Worm (Caenorhabditis elegans) whole organism, L4 larva: Measurements from ENCODE around the gene C49H3.4.
A peak's percentile ranks its signal among the peaks of the same experiment; 100 is the strongest.

Source experiments
- D1046.2 ChIP-seq: fragments of 200-800 bp; sonication (Bioruptor generic); IDR thresholded peaks from 2 replicates; pipeline ENCODE4 v1.3.6; 2022; ENCODE audit warnings: missing genetic modification characterization, missing compliant biosample characterization
- F10B5.3 ChIP-seq: sonication (generic microtip); optimal IDR thresholded peaks from 2 replicates; lab custom pipeline; 2016; ENCODE audit warnings: mild to moderate bottlenecking, missing genetic modification characterization, missing compliant biosample characterization
- F26F4.8 ChIP-seq: fragments of 200-800 bp; sonication (Bioruptor generic); conservative IDR thresholded peaks from 2 replicates; pipeline ENCODE4 v1.3.6; 2022; ENCODE audit warnings: missing genetic modification characterization, missing compliant biosample characterization
- Y48G9A.11 ChIP-seq: fragments of 200-800 bp; sonication (Bioruptor generic); IDR thresholded peaks from 2 replicates; pipeline ENCODE4 v1.3.6; 2022; ENCODE audit warnings: missing genetic modification reagents, missing genetic modification characterization, missing compliant biosample characterization
- Y75B8A.6 ChIP-seq: fragments of 200-800 bp; sonication (Bioruptor generic); IDR thresholded peaks from 2 replicates; pipeline ENCODE4 v1.3.6; 2022; ENCODE audit warnings: missing genetic modification reagents, missing genetic modification characterization, missing compliant biosample characterization
- aha-1 ChIP-seq: fragments of 150-350 bp; peaks from one replicate; lab custom pipeline; 2014; ENCODE audit warnings: missing biosample characterization, missing genetic modification characterization
- arid-1 ChIP-seq: fragments of 200-800 bp; sonication (Bioruptor generic); conservative IDR thresholded peaks from 2 replicates; pipeline ENCODE4 v1.3.6; 2022; ENCODE audit warnings: missing genetic modification reagents, missing genetic modification characterization, missing compliant biosample characterization
- ceh-20 ChIP-seq: fragments of 200-800 bp; sonication (Bioruptor generic); IDR thresholded peaks from 2 replicates; pipeline ENCODE4 v1.3.6; 2022; ENCODE audit warnings: missing genetic modification reagents, missing genetic modification characterization, missing compliant biosample characterization
- daf-12 ChIP-seq: fragments of 150-350 bp; optimal IDR thresholded peaks from 2 replicates; lab custom pipeline; 2014; ENCODE audit warnings: missing biosample characterization, missing genetic modification reagents, missing genetic modification characterization
- daf-16 ChIP-seq, 3 experiments: sonication (generic microtip); optimal IDR thresholded peaks; 2 replicates each; lab custom pipeline; 2016 to 2017; ENCODE audit warnings: missing genetic modification characterization in 3 of 3, missing genetic modification reagents in 3 of 3, mild to moderate bottlenecking in 2 of 3, missing compliant biosample characterization in 2 of 3, missing biosample characterization in 1 of 3, moderate library complexity in 1 of 3
- daf-8 ChIP-seq: fragments of 200-800 bp; sonication (Bioruptor generic); IDR thresholded peaks from 2 replicates; pipeline ENCODE4 v1.3.6; 2022; ENCODE audit warnings: missing genetic modification characterization, missing compliant biosample characterization
- dmd-6 ChIP-seq: fragments of 200-800 bp; sonication (Bioruptor generic); IDR thresholded peaks from 2 replicates; pipeline ENCODE4 v1.3.6; 2022; ENCODE audit warnings: missing genetic modification reagents, missing genetic modification characterization, missing compliant biosample characterization
- dmd-8 ChIP-seq: fragments of 200-800 bp; sonication (Bioruptor generic); IDR thresholded peaks from 2 replicates; pipeline ENCODE4 v1.3.6; 2022; ENCODE audit warnings: missing genetic modification characterization, missing compliant biosample characterization
- dmd-9 ChIP-seq: fragments of 200-800 bp; sonication (Bioruptor generic); IDR thresholded peaks from 2 replicates; pipeline ENCODE4 v1.3.6; 2022; ENCODE audit warnings: missing genetic modification reagents, missing genetic modification characterization, missing compliant biosample characterization
- dpl-1 ChIP-seq: fragments of 150-350 bp; optimal IDR thresholded peaks from 2 replicates; lab custom pipeline; 2014; ENCODE audit warnings: missing biosample characterization, missing genetic modification reagents, missing genetic modification characterization
- duxl-1 ChIP-seq: sonication (generic microtip); optimal IDR thresholded peaks from 2 replicates; lab custom pipeline; 2016; ENCODE audit warnings: mild to moderate bottlenecking, missing genetic modification characterization, moderate library complexity, missing compliant biosample characterization; ENCODE audit not compliant: poor library complexity
- dve-1 ChIP-seq: sonication (generic microtip); optimal IDR thresholded peaks from 2 replicates; lab custom pipeline; 2017; ENCODE audit warnings: antibody characterized with exemption, mild to moderate bottlenecking, missing genetic modification characterization, missing compliant biosample characterization; ENCODE audit not compliant: insufficient read depth
- fos-1 ChIP-seq: fragments of 150-350 bp; optimal IDR thresholded peaks from 2 replicates; lab custom pipeline; 2014; ENCODE audit warnings: missing biosample characterization, missing genetic modification characterization
- gei-8 ChIP-seq: fragments of 200-800 bp; sonication (Bioruptor generic); optimal IDR thresholded peaks from 2 replicates; lab custom pipeline; 2018; ENCODE audit warnings: mild to moderate bottlenecking, missing genetic modification characterization, missing compliant biosample characterization
- hif-1 ChIP-seq, 2 experiments: sonication (generic microtip); optimal IDR thresholded peaks; 2 replicates each; lab custom pipeline; 2016 to 2017; ENCODE audit warnings: missing compliant biosample characterization in 2 of 2, missing genetic modification characterization in 2 of 2, missing genetic modification reagents in 2 of 2, missing genotype in 2 of 2, mild to moderate bottlenecking in 1 of 2
- hlh-11 ChIP-seq: fragments of 200-800 bp; sonication (Bioruptor generic); optimal IDR thresholded peaks from 2 replicates; lab custom pipeline; 2018; ENCODE audit warnings: mild to moderate bottlenecking, missing genetic modification characterization, missing compliant biosample characterization
- hlh-30 ChIP-seq: sonication (generic microtip); optimal IDR thresholded peaks from 2 replicates; lab custom pipeline; 2017; ENCODE audit warnings: antibody characterized with exemption, mild to moderate bottlenecking, missing genetic modification characterization, missing compliant biosample characterization; ENCODE audit not compliant: insufficient read depth
- jun-1 ChIP-seq: fragments of 150-350 bp; optimal IDR thresholded peaks from 2 replicates; lab custom pipeline; 2014; ENCODE audit warnings: missing biosample characterization, missing genetic modification reagents, missing genetic modification characterization
- lin-13 ChIP-seq: fragments of 150-350 bp; optimal IDR thresholded peaks from 2 replicates; lab custom pipeline; 2014; ENCODE audit warnings: missing biosample characterization, missing genetic modification reagents, missing genetic modification characterization
- lin-29 ChIP-seq: fragments of 200-800 bp; sonication (Bioruptor generic); IDR thresholded peaks from 2 replicates; pipeline ENCODE4 v1.3.6; 2022; ENCODE audit warnings: missing genetic modification reagents, missing genetic modification characterization, missing compliant biosample characterization
- lir-3 ChIP-seq: sonication (generic microtip); optimal IDR thresholded peaks from 2 replicates; lab custom pipeline; 2016; ENCODE audit warnings: mild to moderate bottlenecking, missing genetic modification characterization, missing compliant biosample characterization
- mep-1 ChIP-seq: fragments of 150-350 bp; sonication (generic microtip); optimal IDR thresholded peaks from 3 replicates; lab custom pipeline; 2014; ENCODE audit warnings: missing biosample characterization, missing genetic modification characterization
- nhr-10 ChIP-seq: fragments of 150-350 bp; optimal IDR thresholded peaks from 2 replicates; lab custom pipeline; 2014; ENCODE audit warnings: missing biosample characterization, missing genetic modification characterization
- nhr-102 ChIP-seq: sonication (generic microtip); optimal IDR thresholded peaks from 2 replicates; lab custom pipeline; 2016; ENCODE audit warnings: mild to moderate bottlenecking, missing genetic modification characterization, moderate library complexity, missing compliant biosample characterization
- nhr-11 ChIP-seq: fragments of 150-350 bp; optimal IDR thresholded peaks from 2 replicates; lab custom pipeline; 2014; ENCODE audit warnings: missing biosample characterization, missing genetic modification characterization
- nhr-237 ChIP-seq: sonication (generic microtip); optimal IDR thresholded peaks from 2 replicates; lab custom pipeline; 2017; ENCODE audit warnings: missing biosample characterization, missing genetic modification characterization
- nhr-25 ChIP-seq: sonication (generic microtip); optimal IDR thresholded peaks from 2 replicates; lab custom pipeline; 2017; ENCODE audit warnings: missing genetic modification characterization, mild to moderate bottlenecking, missing compliant biosample characterization, antibody characterized with exemption, moderate library complexity, borderline replicate concordance; ENCODE audit not compliant: insufficient read depth
- nhr-28 ChIP-seq: fragments of 150-350 bp; optimal IDR thresholded peaks from 2 replicates; lab custom pipeline; 2014; ENCODE audit warnings: missing biosample characterization, missing genetic modification characterization
- nhr-42 ChIP-seq: fragments of 200-800 bp; sonication (Bioruptor generic); IDR thresholded peaks from 2 replicates; pipeline ENCODE4 v1.3.6; 2022; ENCODE audit warnings: missing genetic modification characterization, missing compliant biosample characterization
- pha-4 ChIP-seq, 2 experiments: fragments of 150-350 bp in 1 of 2; fragments of 200-800 bp in 1 of 2; sonication (Bioruptor generic) in 1 of 2; IDR thresholded peaks in 1 of 2; optimal IDR thresholded peaks in 1 of 2; 2 replicates each; pipeline versions ENCODE4 v1.3.6 to Lab custom; 2014 to 2022; ENCODE audit warnings: missing genetic modification characterization in 2 of 2, missing genetic modification reagents in 2 of 2, missing biosample characterization in 1 of 2, missing compliant biosample characterization in 1 of 2
- php-3 ChIP-seq: fragments of 200-800 bp; sonication (Bioruptor generic); IDR thresholded peaks from 2 replicates; pipeline ENCODE4 v1.3.6; 2022; ENCODE audit warnings: missing genetic modification reagents, missing genetic modification characterization, missing compliant biosample characterization
- pqm-1 ChIP-seq: sonication (generic microtip); optimal IDR thresholded peaks from 2 replicates; lab custom pipeline; 2017; ENCODE audit warnings: missing biosample characterization, missing genetic modification characterization
- rbr-2 ChIP-seq: sonication (generic microtip); optimal IDR thresholded peaks from 2 replicates; lab custom pipeline; 2016; ENCODE audit warnings: missing genotype, missing genetic modification characterization, missing compliant biosample characterization
- saeg-2 ChIP-seq: fragments of 200-800 bp; sonication (Bioruptor generic); IDR thresholded peaks from 2 replicates; pipeline ENCODE4 v1.3.6; 2022; ENCODE audit warnings: missing genetic modification reagents, missing genetic modification characterization, missing compliant biosample characterization
- set-16 ChIP-seq: fragments of 200-800 bp; sonication (Bioruptor generic); IDR thresholded peaks from 2 replicates; pipeline ENCODE4 v1.3.6; 2022; ENCODE audit warnings: missing genetic modification reagents, missing genetic modification characterization, missing compliant biosample characterization
- spr-3 ChIP-seq: fragments of 200-800 bp; sonication (Bioruptor generic); optimal IDR thresholded peaks from 2 replicates; lab custom pipeline; 2018; ENCODE audit warnings: mild to moderate bottlenecking, missing genetic modification characterization, missing compliant biosample characterization
- tag-97 ChIP-seq: fragments of 200-800 bp; sonication (Bioruptor generic); IDR thresholded peaks from 2 replicates; pipeline ENCODE4 v1.3.6; 2022; ENCODE audit warnings: missing genetic modification characterization, missing compliant biosample characterization
- unc-39 ChIP-seq: sonication (generic microtip); optimal IDR thresholded peaks from 2 replicates; lab custom pipeline; 2017; ENCODE audit warnings: missing biosample characterization, missing genetic modification characterization
- zfp-2 ChIP-seq: sonication (generic microtip); optimal IDR thresholded peaks from 2 replicates; lab custom pipeline; 2016; ENCODE audit warnings: mild to moderate bottlenecking, missing genetic modification characterization, missing compliant biosample characterization
- zfp-3 ChIP-seq: fragments of 200-800 bp; sonication (Bioruptor generic); conservative IDR thresholded peaks from 2 replicates; pipeline ENCODE4 v1.3.6; 2022; ENCODE audit warnings: missing genetic modification reagents, missing genetic modification characterization, missing compliant biosample characterization
- zip-11 ChIP-seq: fragments of 200-800 bp; sonication (Bioruptor generic); IDR thresholded peaks from 2 replicates; pipeline ENCODE4 v1.3.6; 2022; ENCODE audit warnings: missing genetic modification characterization, missing compliant biosample characterization
- zip-2 ChIP-seq: fragments of 150-350 bp; optimal IDR thresholded peaks from 2 replicates; lab custom pipeline; 2014; ENCODE audit warnings: missing biosample characterization, missing genetic modification characterization
- ztf-7 ChIP-seq: fragments of 150-350 bp; optimal IDR thresholded peaks from 2 replicates; lab custom pipeline; 2014; ENCODE audit warnings: missing biosample characterization, missing genetic modification characterization

The C49H3.4 gene

DNA sequence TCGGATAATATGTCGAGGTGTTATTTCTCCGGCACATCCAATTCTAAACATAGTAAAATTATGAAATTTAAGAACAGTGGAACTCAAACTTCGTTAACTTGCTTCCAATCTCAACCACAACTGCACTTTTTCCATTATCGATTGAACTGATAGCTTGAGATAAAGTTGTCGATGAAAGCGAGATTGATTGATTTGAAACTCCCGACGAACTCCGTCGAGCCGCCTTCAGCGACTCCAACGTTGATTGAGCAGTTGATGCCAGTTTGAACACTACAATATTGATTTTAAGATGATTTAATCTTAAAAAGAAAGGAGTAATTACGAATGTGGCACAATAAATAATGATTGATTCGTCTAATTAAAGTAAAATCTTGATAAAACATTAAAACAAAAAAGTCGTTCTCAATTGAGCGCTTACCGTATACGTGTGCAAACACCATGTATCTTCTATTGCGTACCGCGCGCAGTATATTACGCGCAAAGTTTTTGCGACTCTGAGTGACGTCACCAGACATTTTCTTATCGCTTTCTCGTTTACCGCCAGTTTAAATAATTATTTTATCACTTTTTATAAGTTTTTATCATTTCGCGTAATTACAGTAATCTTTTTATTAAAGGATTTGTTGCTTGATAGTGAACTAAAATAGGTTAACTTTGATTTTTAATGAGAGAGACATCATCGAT, 12.7 kb upstream of the C49H3.4 start, which contains the start of gene arp-11 (continued):
- TF ChIP-seq set-16 (no peak), arid-1 (GFP tag; lab: Robert Waterston, UW) (peak; percentile 69; the same call in 1 of the 2 replicates), dve-1 (tag; lab: Kevin White, UChicago) (peak; percentile 96), zfp-3 (0 out of 2 replicates have a peak, but pooled peaks have one; percentile 43), nhr-42 (no peak), dmd-6 (GFP tag; lab: Robert Waterston, UW) (peak; percentile 73), hlh-11 (tag; lab: Kevin White, UChicago) (peak; percentile 74), dmd-9 (GFP tag; lab: Robert Waterston, UW) (no peak), daf-16 (GFP tag; optimal IDR thresholded peaks at IDR 0.05; lab: Kevin White, UChicago) (peak in 1 of 2 experiments; percentile 5), daf-16 (tag; optimal IDR thresholded peaks at IDR 0.05; lab: Kevin White, UChicago) (peak; percentile 77), ztf-7 (no peak), pqm-1 (tag; lab: Kevin White, UChicago) (no peak), pha-4 (GFP tag; IDR thresholded peaks at IDR 0.05; lab: Robert Waterston, UW) (peak; percentile 46), pha-4 (tag; optimal IDR thresholded peaks at IDR 0.05; lab: Kevin White, UChicago) (peak; percentile 78), lin-29 (GFP tag; lab: Robert Waterston, UW) (no peak), unc-39 (tag; lab: Kevin White, UChicago) (no peak), duxl-1 (no peak), nhr-25 (tag; lab: Kevin White, UChicago) (no peak), mep-1 (peak; percentile 83), tag-97 (no peak), rbr-2 (tag; lab: Kevin White, UChicago) (peak; percentile 62), dpl-1 (GFP tag; lab: Kevin White, UChicago) (peak; percentile 77), D1046.2 (GFP tag; lab: Robert Waterston, UW) (no peak), nhr-11 (tag; lab: Kevin White, UChicago) (peak; percentile 19), fos-1 (no peak), ceh-20 (GFP tag; lab: Robert Waterston, UW) (0 out of 2 replicates have a peak, but pooled peaks have one; percentile 29), aha-1 (tag; lab: Kevin White, UChicago) (no peak), nhr-102 (no peak), gei-8 (GFP tag; lab: Kevin White, UChicago) (no peak), jun-1 (tag; lab: Kevin White, UChicago) (no peak), zfp-2 (tag; lab: Kevin White, UChicago) (no peak), saeg-2 (GFP tag; lab: Robert Waterston, UW) (no peak), hif-1 (tag; optimal IDR thresholded peaks at IDR 0.05; lab: Kevin White, UChicago) (peak in 1 of 2 experiments; percentile 27), nhr-28 (peak; percentile 65), lin-13 (GFP tag; lab: Kevin White, UChicago) (peak; percentile 21), php-3 (GFP tag; lab: Robert Waterston, UW) (0 out of 2 replicates have a peak, but pooled peaks have one; percentile 53), zip-11 (GFP tag; lab: Robert Waterston, UW) (no peak), Y75B8A.6 (no peak), Y48G9A.11 (GFP tag; lab: Robert Waterston, UW) (no peak), F26F4.8 (no peak), lir-3 (tag; lab: Kevin White, UChicago) (no peak), dmd-8 (GFP tag; lab: Robert Waterston, UW) (no peak), spr-3 (GFP tag; lab: Kevin White, UChicago) (no peak), F10B5.3 (no peak), nhr-10 (tag; lab: Kevin White, UChicago) (no peak), zip-2 (tag; lab: Kevin White, UChicago) (no peak), daf-8 (no peak), daf-12 (tag; lab: Kevin White, UChicago) (no peak), hlh-30 (peak; percentile 79), nhr-237 (tag; lab: Kevin White, UChicago) (no peak)
